Fruit fly (Drosophila melanogaster): ENCODE data around the gene CG15296.

- no peak for TF ChIP-seq psq (optimal IDR thresholded peaks at IDR 0.05)
- no peak for TF ChIP-seq ttk (optimal IDR thresholded peaks at IDR 0.05)
- no peak for TF ChIP-seq h (optimal IDR thresholded peaks at IDR 0.05)
Observed at dm6 chrX:10564145-10564544, 2.2 kb downstream of the CG15296 start.
